Worm (Caenorhabditis elegans) whole organism, L4 larva: ENCODE data around the gene flp-25.

Source experiments
- D1046.2 ChIP-seq: fragments of 200-800 bp; sonication (Bioruptor generic); IDR thresholded peaks from 2 replicates; pipeline ENCODE4 v1.3.6; 2022; ENCODE audit warnings: missing genetic modification characterization, missing compliant biosample characterization
- F26F4.8 ChIP-seq: fragments of 200-800 bp; sonication (Bioruptor generic); conservative IDR thresholded peaks from 2 replicates; pipeline ENCODE4 v1.3.6; 2022; ENCODE audit warnings: missing genetic modification characterization, missing compliant biosample characterization
- F37D6.2 ChIP-seq: sonication (generic microtip); optimal IDR thresholded peaks from 2 replicates; lab custom pipeline; 2016; ENCODE audit warnings: mild to moderate bottlenecking, missing genetic modification characterization, missing compliant biosample characterization
- F44E2.7 ChIP-seq: fragments of 200-800 bp; sonication (Bioruptor generic); IDR thresholded peaks from 2 replicates; pipeline ENCODE4 v2.1.2; 2022; ENCODE audit warnings: missing genetic modification characterization, missing compliant biosample characterization
- F49E8.2 ChIP-seq: sonication (generic microtip); optimal IDR thresholded peaks from 2 replicates; lab custom pipeline; 2016; ENCODE audit warnings: missing compliant biosample characterization, mild to moderate bottlenecking, missing genetic modification characterization, borderline replicate concordance
- Y48G9A.11 ChIP-seq: fragments of 200-800 bp; sonication (Bioruptor generic); IDR thresholded peaks from 2 replicates; pipeline ENCODE4 v1.3.6; 2022; ENCODE audit warnings: missing genetic modification reagents, missing genetic modification characterization, missing compliant biosample characterization
- Y75B8A.6 ChIP-seq: fragments of 200-800 bp; sonication (Bioruptor generic); IDR thresholded peaks from 2 replicates; pipeline ENCODE4 v1.3.6; 2022; ENCODE audit warnings: missing genetic modification reagents, missing genetic modification characterization, missing compliant biosample characterization
- ZK337.2 ChIP-seq: fragments of 200-800 bp; sonication (Bioruptor generic); IDR thresholded peaks from 2 replicates; pipeline ENCODE4 v1.3.6; 2022; ENCODE audit warnings: missing genetic modification reagents, missing genetic modification characterization, missing compliant biosample characterization
- ama-1 ChIP-seq: fragments of 150-350 bp; optimal IDR thresholded peaks from 2 replicates; lab custom pipeline; 2014; ENCODE audit warnings: inconsistent platforms, mixed read lengths
- attf-4 ChIP-seq: sonication (generic microtip); optimal IDR thresholded peaks from 3 replicates; lab custom pipeline; 2017; ENCODE audit warnings: missing biosample characterization, missing genetic modification characterization
- ceh-32 ChIP-seq: sonication (generic microtip); optimal IDR thresholded peaks from 2 replicates; lab custom pipeline; 2016; ENCODE audit warnings: mild to moderate bottlenecking, missing genetic modification characterization, missing compliant biosample characterization; ENCODE audit not compliant: poor library complexity
- cey-2 ChIP-seq: sonication (generic microtip); optimal IDR thresholded peaks from 3 replicates; lab custom pipeline; 2017; ENCODE audit warnings: missing genetic modification characterization, mild to moderate bottlenecking, missing compliant biosample characterization, antibody characterized with exemption, borderline replicate concordance; ENCODE audit not compliant: insufficient read depth
- ctbp-1 ChIP-seq: fragments of 200-800 bp; sonication (Bioruptor generic); IDR thresholded peaks from 2 replicates; pipeline ENCODE4 v1.3.6; 2022; ENCODE audit warnings: missing genetic modification reagents, missing genetic modification characterization, missing compliant biosample characterization
- daf-16 ChIP-seq, 3 experiments: sonication (generic microtip); optimal IDR thresholded peaks; 2 replicates each; lab custom pipeline; 2016 to 2017; ENCODE audit warnings: missing genetic modification characterization in 3 of 3, missing genetic modification reagents in 3 of 3, mild to moderate bottlenecking in 2 of 3, missing compliant biosample characterization in 2 of 3, missing biosample characterization in 1 of 3, moderate library complexity in 1 of 3
- daf-19 ChIP-seq: fragments of 200-800 bp; sonication (Bioruptor generic); conservative IDR thresholded peaks from 2 replicates; pipeline ENCODE4 v1.3.6; 2022; ENCODE audit warnings: missing genetic modification characterization, missing compliant biosample characterization
- dmd-8 ChIP-seq: fragments of 200-800 bp; sonication (Bioruptor generic); IDR thresholded peaks from 2 replicates; pipeline ENCODE4 v1.3.6; 2022; ENCODE audit warnings: missing genetic modification characterization, missing compliant biosample characterization
- dmd-9 ChIP-seq: fragments of 200-800 bp; sonication (Bioruptor generic); IDR thresholded peaks from 2 replicates; pipeline ENCODE4 v1.3.6; 2022; ENCODE audit warnings: missing genetic modification reagents, missing genetic modification characterization, missing compliant biosample characterization
- dpl-1 ChIP-seq: fragments of 150-350 bp; optimal IDR thresholded peaks from 2 replicates; lab custom pipeline; 2014; ENCODE audit warnings: missing biosample characterization, missing genetic modification reagents, missing genetic modification characterization
- egl-27 ChIP-seq: sonication (generic microtip); optimal IDR thresholded peaks from 3 replicates; lab custom pipeline; 2017; ENCODE audit warnings: missing biosample characterization, missing genetic modification reagents, missing genetic modification characterization
- fkh-10 ChIP-seq: fragments of 150-350 bp; optimal IDR thresholded peaks from 2 replicates; lab custom pipeline; 2014; ENCODE audit warnings: missing biosample characterization, missing genetic modification reagents, missing genetic modification characterization
- hlh-30 ChIP-seq: sonication (generic microtip); optimal IDR thresholded peaks from 2 replicates; lab custom pipeline; 2017; ENCODE audit warnings: antibody characterized with exemption, mild to moderate bottlenecking, missing genetic modification characterization, missing compliant biosample characterization; ENCODE audit not compliant: insufficient read depth
- hmg-1.1 ChIP-seq: fragments of 200-800 bp; sonication (Bioruptor generic); IDR thresholded peaks from 2 replicates; pipeline ENCODE4 v1.3.6; 2022; ENCODE audit warnings: missing genetic modification reagents, missing genetic modification characterization, missing compliant biosample characterization
- lin-1 ChIP-seq: fragments of 200-800 bp; sonication (Bioruptor generic); IDR thresholded peaks from 2 replicates; pipeline ENCODE4 v1.3.6; 2022; ENCODE audit warnings: missing genetic modification reagents, missing genetic modification characterization, missing compliant biosample characterization
- lin-13 ChIP-seq: fragments of 150-350 bp; optimal IDR thresholded peaks from 2 replicates; lab custom pipeline; 2014; ENCODE audit warnings: missing biosample characterization, missing genetic modification reagents, missing genetic modification characterization
- lin-15B ChIP-seq: fragments of 150-350 bp; sonication (generic microtip); optimal IDR thresholded peaks from 3 replicates; lab custom pipeline; 2014; ENCODE audit warnings: missing biosample characterization, missing genetic modification characterization
- lin-29 ChIP-seq: fragments of 200-800 bp; sonication (Bioruptor generic); IDR thresholded peaks from 2 replicates; pipeline ENCODE4 v1.3.6; 2022; ENCODE audit warnings: missing genetic modification reagents, missing genetic modification characterization, missing compliant biosample characterization
- lin-38 ChIP-seq: fragments of 200-800 bp; sonication (Bioruptor generic); IDR thresholded peaks from 2 replicates; pipeline ENCODE4 v1.3.6; 2022; ENCODE audit warnings: missing genetic modification reagents, missing genetic modification characterization, missing compliant biosample characterization
- mxl-3 ChIP-seq: fragments of 200-800 bp; sonication (Bioruptor generic); optimal IDR thresholded peaks from 2 replicates; lab custom pipeline; 2018; ENCODE audit warnings: mild to moderate bottlenecking, missing genetic modification characterization, missing compliant biosample characterization
- nhr-10 ChIP-seq: fragments of 150-350 bp; optimal IDR thresholded peaks from 2 replicates; lab custom pipeline; 2014; ENCODE audit warnings: missing biosample characterization, missing genetic modification characterization
- nhr-111 ChIP-seq: fragments of 200-800 bp; sonication (Bioruptor generic); optimal IDR thresholded peaks from 2 replicates; lab custom pipeline; 2018; ENCODE audit warnings: mild to moderate bottlenecking, missing genetic modification characterization, missing compliant biosample characterization
- nhr-48 ChIP-seq: sonication (generic microtip); optimal IDR thresholded peaks from 2 replicates; lab custom pipeline; 2016; ENCODE audit warnings: mild to moderate bottlenecking, missing genetic modification characterization, missing compliant biosample characterization
- nhr-6 ChIP-seq: fragments of 150-350 bp; optimal IDR thresholded peaks from 2 replicates; lab custom pipeline; 2014; ENCODE audit warnings: missing biosample characterization, missing genetic modification characterization
- nhr-77 ChIP-seq: fragments of 150-350 bp; optimal IDR thresholded peaks from 2 replicates; lab custom pipeline; 2014; ENCODE audit warnings: missing biosample characterization, missing genetic modification characterization
- pqm-1 ChIP-seq: sonication (generic microtip); optimal IDR thresholded peaks from 2 replicates; lab custom pipeline; 2017; ENCODE audit warnings: missing biosample characterization, missing genetic modification characterization
- rbr-2 ChIP-seq: sonication (generic microtip); optimal IDR thresholded peaks from 2 replicates; lab custom pipeline; 2016; ENCODE audit warnings: missing genotype, missing genetic modification characterization, missing compliant biosample characterization
- sdz-12 ChIP-seq: fragments of 200-800 bp; sonication (Bioruptor generic); optimal IDR thresholded peaks from 2 replicates; lab custom pipeline; 2018; ENCODE audit warnings: mild to moderate bottlenecking, missing genetic modification characterization, missing compliant biosample characterization
- set-16 ChIP-seq: fragments of 200-800 bp; sonication (Bioruptor generic); IDR thresholded peaks from 2 replicates; pipeline ENCODE4 v1.3.6; 2022; ENCODE audit warnings: missing genetic modification reagents, missing genetic modification characterization, missing compliant biosample characterization
- skn-1 ChIP-seq: fragments of 150-350 bp; optimal IDR thresholded peaks from 2 replicates; lab custom pipeline; 2014; ENCODE audit warnings: missing biosample characterization, missing genetic modification characterization
- snpc-4 ChIP-seq: fragments of 150-350 bp; optimal IDR thresholded peaks from 2 replicates; lab custom pipeline; 2014; ENCODE audit warnings: missing biosample characterization, missing genetic modification characterization
- tag-97 ChIP-seq: fragments of 200-800 bp; sonication (Bioruptor generic); IDR thresholded peaks from 2 replicates; pipeline ENCODE4 v1.3.6; 2022; ENCODE audit warnings: missing genetic modification characterization, missing compliant biosample characterization
- tra-1 ChIP-seq: fragments of 200-800 bp; sonication (Bioruptor generic); IDR thresholded peaks from 2 replicates; pipeline ENCODE4 v1.3.6; 2022; ENCODE audit warnings: missing genetic modification reagents, missing genetic modification characterization, missing compliant biosample characterization
- unc-130 ChIP-seq: sonication (generic microtip); optimal IDR thresholded peaks from 2 replicates; lab custom pipeline; 2016; ENCODE audit warnings: missing genetic modification reagents, missing genetic modification characterization, missing compliant biosample characterization
- unc-62 ChIP-seq, 3 experiments: fragments of 150-350 bp in 1 of 3; sonication (generic microtip); optimal IDR thresholded peaks in 2 of 3; peaks in 1 of 3; 1 replicate in 1 of 3; 2 replicates in 2 of 3; lab custom pipeline; 2014 to 2017; ENCODE audit warnings: missing biosample characterization in 3 of 3, missing genetic modification characterization in 3 of 3, missing genetic modification reagents in 3 of 3, missing genotype in 1 of 3
- zip-11 ChIP-seq: fragments of 200-800 bp; sonication (Bioruptor generic); IDR thresholded peaks from 2 replicates; pipeline ENCODE4 v1.3.6; 2022; ENCODE audit warnings: missing genetic modification characterization, missing compliant biosample characterization
- zip-2 ChIP-seq: fragments of 150-350 bp; optimal IDR thresholded peaks from 2 replicates; lab custom pipeline; 2014; ENCODE audit warnings: missing biosample characterization, missing genetic modification characterization
- ztf-11 ChIP-seq: fragments of 150-350 bp; optimal IDR thresholded peaks from 2 replicates; lab custom pipeline; 2014; ENCODE audit warnings: missing biosample characterization, missing genetic modification characterization

flp-25 gene

ce11 chrIII:9390924-9391323 is 29.6 kb downstream of the flp-25 start (continued):
- peak; percentile 90 for TF ChIP-seq hlh-30
- no peak for TF ChIP-seq egl-27
- peak; percentile 55 for TF ChIP-seq lin-38
- TF ChIP-seq set-16 (GFP tag; lab: Robert Waterston, UW) = no peak
- TF ChIP-seq lin-13 = peak; percentile 18
- TF ChIP-seq D1046.2 (GFP tag; lab: Robert Waterston, UW) = no peak
- peak; percentile 4 for TF ChIP-seq mxl-3
- no peak for TF ChIP-seq ceh-32
- TF ChIP-seq, all 104 proteins: peak for 10

- TF ChIP-seq F49E8.2 (tag; lab: Kevin White, UChicago) = no peak
- TF ChIP-seq daf-16 (GFP tag; optimal IDR thresholded peaks at IDR 0.05; lab: Kevin White, UChicago) = no peak
- TF ChIP-seq daf-16 (tag; optimal IDR thresholded peaks at IDR 0.05; lab: Kevin White, UChicago) = no peak
- peak; percentile 43 for TF ChIP-seq hlh-30
- peak; percentile 2 for TF ChIP-seq rbr-2 (tag; lab: Kevin White, UChicago)
- TF ChIP-seq unc-62 (GFP tag; optimal IDR thresholded peaks at IDR 0.05 in 1 of 2; lab: Kevin White, UChicago) = peak in 1 of 2 experiments; percentile 85
- TF ChIP-seq unc-62 (tag; optimal IDR thresholded peaks at IDR 0.05; lab: Kevin White, UChicago) = no peak
- TF ChIP-seq F37D6.2 = no peak
- TF ChIP-seq lin-15B = no peak
- no peak for TF ChIP-seq pqm-1 (tag; lab: Kevin White, UChicago)
- no peak for TF ChIP-seq ztf-11
- no peak for TF ChIP-seq F26F4.8 (GFP tag; lab: Robert Waterston, UW)
- TF ChIP-seq ceh-32 = no peak
- no peak for TF ChIP-seq lin-29 (GFP tag; lab: Robert Waterston, UW)
- peak; percentile 77 for TF ChIP-seq dpl-1 (GFP tag; lab: Kevin White, UChicago)
- TF ChIP-seq hmg-1.1 = no peak
- TF ChIP-seq nhr-48 (tag; lab: Kevin White, UChicago) = no peak
- peak; percentile 81 for TF ChIP-seq lin-38
- no peak for TF ChIP-seq cey-2 (tag; lab: Kevin White, UChicago)
- TF ChIP-seq Y48G9A.11 (GFP tag; lab: Robert Waterston, UW) = 0 out of 2 replicates have a peak, but pooled peaks have one; percentile 27
- TF ChIP-seq zip-11 (GFP tag; lab: Robert Waterston, UW) = no peak
- TF ChIP-seq dmd-8 (GFP tag; lab: Robert Waterston, UW) = no peak
- no peak for TF ChIP-seq nhr-77 (tag; lab: Kevin White, UChicago)
- TF ChIP-seq snpc-4 (tag; lab: Kevin White, UChicago) = no peak
- no peak for TF ChIP-seq fkh-10 (GFP tag; lab: Kevin White, UChicago)
- TF ChIP-seq ctbp-1 = no peak
- peak; percentile 56 for TF ChIP-seq unc-130 (GFP tag; lab: Kevin White, UChicago)
Observed at ce11 chrIII:9393114-9393780, 31.9 kb downstream of the flp-25 start, which contains the start of the genes gpr-2 and rgr-1. Gene gpr-2 (minus strand): TSS chrIII:9393164. Gene rgr-1 (plus strand): TSS chrIII:9393730.

- no peak for TF ChIP-seq unc-62 (GFP tag; optimal IDR thresholded peaks at IDR 0.05 in 1 of 2; lab: Kevin White, UChicago)
- no peak for TF ChIP-seq unc-62 (tag; optimal IDR thresholded peaks at IDR 0.05; lab: Kevin White, UChicago)
- TF ChIP-seq zip-2 = no peak
- TF ChIP-seq F44E2.7 (GFP tag; lab: Robert Waterston, UW) = no peak
- no peak for TF ChIP-seq F49E8.2 (tag; lab: Kevin White, UChicago)
- TF ChIP-seq tag-97 (GFP tag; lab: Robert Waterston, UW) = no peak
Observed at ce11 chrIII:9401036-9401435, 39.7 kb downstream of the flp-25 start, which contains the start of gene nlp-48. Gene nlp-48 (minus strand): TSS chrIII:9401136.

ce11 chrIII:9406600-9406999 is 45.3 kb downstream of the flp-25 start, which contains the start of gene T26G10.1:
Gene T26G10.1 (minus strand): TSS chrIII:9406641.
- TF ChIP-seq skn-1 (no peak), ama-1 (lab: Kevin White, UChicago) (no peak), lin-15B (peak; percentile 55), nhr-10 (tag; lab: Kevin White, UChicago) (no peak), tra-1 (GFP tag; lab: Robert Waterston, UW) (no peak), nhr-6 (tag; lab: Kevin White, UChicago) (no peak), lin-1 (GFP tag; lab: Robert Waterston, UW) (no peak), attf-4 (no peak), ZK337.2 (GFP tag; lab: Robert Waterston, UW) (no peak), sdz-12 (no peak), dmd-9 (GFP tag; lab: Robert Waterston, UW) (0 out of 2 replicates have a peak, but pooled peaks have one; percentile 59), nhr-111 (GFP tag; lab: Kevin White, UChicago) (no peak), daf-19 (no peak), F49E8.2 (tag; lab: Kevin White, UChicago) (peak; percentile 13), Y75B8A.6 (GFP tag; lab: Robert Waterston, UW) (no peak)
